Worm (Caenorhabditis elegans) whole organism, mixed stage, embryonic: ENCODE data around the gene srw-56.

Experiments
- elt-3 ChIP-seq: fragments of 150-350 bp; optimal IDR thresholded peaks from 2 replicates; lab custom pipeline; 2014; ENCODE audit warnings: missing biosample characterization, missing genetic modification characterization
- lsy-2 ChIP-seq: fragments of 150-350 bp; optimal IDR thresholded peaks from 2 replicates; lab custom pipeline; 2014; ENCODE audit warnings: missing biosample characterization, missing genetic modification characterization
- nhr-12 ChIP-seq: fragments of 150-350 bp; optimal IDR thresholded peaks from 2 replicates; lab custom pipeline; 2014; ENCODE audit warnings: missing biosample characterization, missing genetic modification characterization
- pha-4 ChIP-seq: fragments of 150-350 bp; optimal IDR thresholded peaks from 2 replicates; lab custom pipeline; 2018; ENCODE audit warnings: missing biosample characterization, missing genetic modification reagents, missing genetic modification characterization
- unc-39 ChIP-seq: fragments of 150-350 bp; optimal IDR thresholded peaks from 2 replicates; lab custom pipeline; 2014; ENCODE audit warnings: missing biosample characterization, missing genetic modification characterization
- unc-62 ChIP-seq: fragments of 150-350 bp; optimal IDR thresholded peaks from 2 replicates; lab custom pipeline; 2014; ENCODE audit warnings: missing biosample characterization, missing genetic modification reagents, missing genetic modification characterization
- ztf-11 ChIP-seq: fragments of 150-350 bp; optimal IDR thresholded peaks from 2 replicates; lab custom pipeline; 2014; ENCODE audit warnings: missing biosample characterization, missing genetic modification characterization

- TF ChIP-seq unc-62 (GFP tag; lab: Kevin White, UChicago) (no peak), unc-39 (tag; lab: Kevin White, UChicago) (no peak), ztf-11 (tag; lab: Kevin White, UChicago) (no peak), lsy-2 (tag; lab: Kevin White, UChicago) (no peak), nhr-12 (tag; lab: Kevin White, UChicago) (no peak), elt-3 (tag; lab: Kevin White, UChicago) (no peak), pha-4 (tag; lab: Kevin White, UChicago) (no peak)
Observed at ce11 chrV:15922979-15923378, 29.7 kb downstream of the srw-56 start, which contains the start of gene F35E8.13.
